Fruit fly (Drosophila melanogaster): Measurements from ENCODE around the gene Tsen34.

The Tsen34 gene

dm6 chr3L:14757464-14758384 is 3.9 kb downstream of the Tsen34 start, which contains the start of gene CG42507 (continued):
- no peak for TF ChIP-seq Hr39 (GFP tag; optimal IDR thresholded peaks at IDR 0.05)
- TF ChIP-seq acj6 (GFP tag; optimal IDR thresholded peaks at IDR 0.05): no peak
- no peak for TF ChIP-seq cyc (GFP tag; optimal IDR thresholded peaks at IDR 0.05)
- peak; percentile 39 for TF ChIP-seq CG1621 (tag; optimal IDR thresholded peaks at IDR 0.05)
- no peak for TF ChIP-seq OdsH (GFP tag; optimal IDR thresholded peaks at IDR 0.05)
- peak; percentile 30 for TF ChIP-seq CG16779 (tag; optimal IDR thresholded peaks at IDR 0.05)
- TF ChIP-seq vri (GFP tag; optimal IDR thresholded peaks at IDR 0.05): peak; percentile 70
- TF ChIP-seq CG6792 (GFP tag; optimal IDR thresholded peaks at IDR 0.05): no peak
- no peak for TF ChIP-seq CG8319 (GFP tag; optimal IDR thresholded peaks at IDR 0.05)
- TF ChIP-seq esn (GFP tag; optimal IDR thresholded peaks at IDR 0.05): no peak

dm6 chr3L:14756724-14757463 is 4.8 kb downstream of the Tsen34 start:
- peak; percentile 94 for TF ChIP-seq CG15336 (GFP tag; IDR thresholded peaks at IDR 0.05)
- peak; percentile 92 for TF ChIP-seq Gug (GFP tag; IDR thresholded peaks at IDR 0.05)
- TF ChIP-seq Hr38 (GFP tag; optimal IDR thresholded peaks at IDR 0.05): peak; percentile 50
- TF ChIP-seq fd59A (GFP tag; optimal IDR thresholded peaks at IDR 0.05): peak; percentile 85
- peak; percentile 93 for TF ChIP-seq CG4318 (GFP tag; optimal IDR thresholded peaks at IDR 0.05)
- TF ChIP-seq CG11762 (GFP tag; optimal IDR thresholded peaks at IDR 0.05; ENCODE audit: insufficient read depth): peak; percentile 91
- TF ChIP-seq topi (GFP tag; optimal IDR thresholded peaks at IDR 0.05): peak; percentile 88
- peak; percentile 75 for TF ChIP-seq fd85E (GFP tag; optimal IDR thresholded peaks at IDR 0.05)
- peak; percentile 85 for TF ChIP-seq Sox102F (GFP tag; optimal IDR thresholded peaks at IDR 0.05)
- peak; percentile 92 for TF ChIP-seq lz (GFP tag; optimal IDR thresholded peaks at IDR 0.05)
- peak; percentile 86 for TF ChIP-seq vri (GFP tag; optimal IDR thresholded peaks at IDR 0.05)
- TF ChIP-seq CG11294 (GFP tag; IDR thresholded peaks at IDR 0.05): peak; percentile 95
- TF ChIP-seq Ets96B (tag; optimal IDR thresholded peaks at IDR 0.05): peak; percentile 78
- peak; percentile 90 for TF ChIP-seq Met (GFP tag; optimal IDR thresholded peaks at IDR 0.05)
- peak; percentile 91 for TF ChIP-seq CG7368 (GFP tag; optimal IDR thresholded peaks at IDR 0.05)
- TF ChIP-seq CG8632 (GFP tag; optimal IDR thresholded peaks at IDR 0.05): peak; percentile 83
- peak; percentile 89 for TF ChIP-seq CG34406 (GFP tag; optimal IDR thresholded peaks at IDR 0.05)
- TF ChIP-seq CG6276 (GFP tag; optimal IDR thresholded peaks at IDR 0.05): peak; percentile 88
- TF ChIP-seq CG6163 (GFP tag; IDR thresholded peaks at IDR 0.05): peak; percentile 96
- TF ChIP-seq dac (GFP tag; optimal IDR thresholded peaks at IDR 0.05): peak; percentile 93
- peak; percentile 93 for TF ChIP-seq cyc (GFP tag; optimal IDR thresholded peaks at IDR 0.05)
- peak; percentile 94 for TF ChIP-seq CG31627 (GFP tag; optimal IDR thresholded peaks at IDR 0.05)
- peak; percentile 33 to 74 for TF ChIP-seq ss (GFP tag; optimal IDR thresholded peaks at IDR 0.05)
- peak; percentile 86 for TF ChIP-seq CG8319 (GFP tag; optimal IDR thresholded peaks at IDR 0.05)
- peak; percentile 80 for TF ChIP-seq CG1621 (tag; optimal IDR thresholded peaks at IDR 0.05)
- TF ChIP-seq Ets21C (GFP tag; optimal IDR thresholded peaks at IDR 0.05): peak; percentile 84
- TF ChIP-seq fkh (GFP tag; optimal IDR thresholded peaks at IDR 0.05): peak; percentile 81
- peak; percentile 79 to 90 for TF ChIP-seq salr (GFP tag; optimal IDR thresholded peaks at IDR 0.05)
- TF ChIP-seq Lpt (GFP tag; optimal IDR thresholded peaks at IDR 0.05): peak; percentile 91
- TF ChIP-seq CG6854 (GFP tag; optimal IDR thresholded peaks at IDR 0.05): peak; percentile 47
- TF ChIP-seq achi (GFP tag; optimal IDR thresholded peaks at IDR 0.05): peak; percentile 90
- peak; percentile 83 for TF ChIP-seq CG10669 (GFP tag; optimal IDR thresholded peaks at IDR 0.05)
- TF ChIP-seq CG11902 (GFP tag; optimal IDR thresholded peaks at IDR 0.05): peak; percentile 89
- peak; percentile 85 for TF ChIP-seq CG3032 (tag; optimal IDR thresholded peaks at IDR 0.05)
- peak; percentile 95 for TF ChIP-seq svp (GFP tag)
- peak; percentile 97 for TF ChIP-seq Eip78C (GFP tag)
- peak; percentile 94 for TF ChIP-seq pdm3 (GFP tag; optimal IDR thresholded peaks at IDR 0.05)
- peak; percentile 91 for TF ChIP-seq CG10631 (GFP tag; optimal IDR thresholded peaks at IDR 0.05)
- peak; percentile 93 for TF ChIP-seq Sox15 (GFP tag; optimal IDR thresholded peaks at IDR 0.05)
- TF ChIP-seq net (GFP tag; optimal IDR thresholded peaks at IDR 0.05): peak; percentile 92
- peak; percentile 96 for TF ChIP-seq Hr4 (GFP tag; optimal IDR thresholded peaks at IDR 0.05)
